Fruit fly (Drosophila melanogaster) whole organism, prepupa: ENCODE data around the gene CG34011.

Experiments used
- Blimp-1 ChIP-seq: fragments of 200-800 bp; sonication (Bioruptor generic); optimal IDR thresholded peaks from 3 replicates; lab custom pipeline; 2017; ENCODE audit warnings: missing biosample characterization, missing genetic modification characterization, mild to moderate bottlenecking, moderate library complexity, missing genetic modification reagents
- CG10631 ChIP-seq: fragments of 200-800 bp; sonication (Bioruptor generic); optimal IDR thresholded peaks from 2 replicates; lab custom pipeline; 2016; ENCODE audit warnings: missing biosample characterization, missing genetic modification characterization
- CG10669 ChIP-seq: fragments of 200-800 bp; sonication (Bioruptor generic); optimal IDR thresholded peaks from 3 replicates; lab custom pipeline; 2018; ENCODE audit warnings: missing biosample characterization, mild to moderate bottlenecking, missing genetic modification characterization, moderate library complexity
- CG11294 ChIP-seq: fragments of 200-800 bp; sonication (Bioruptor generic); IDR thresholded peaks from 2 replicates; pipeline ENCODE4 v1.3.6; 2022; ENCODE audit warnings: missing biosample characterization, missing genetic modification characterization
- CG15336 ChIP-seq: fragments of 200-800 bp; sonication (Bioruptor generic); IDR thresholded peaks from 2 replicates; pipeline ENCODE4 v1.3.6; 2022; ENCODE audit warnings: missing biosample characterization, missing genetic modification characterization
- CG1621 ChIP-seq: fragments of 200-800 bp; sonication (Bioruptor generic); optimal IDR thresholded peaks from 3 replicates; lab custom pipeline; 2018; ENCODE audit warnings: missing biosample characterization, mild to moderate bottlenecking, missing genetic modification characterization
- CG16779 ChIP-seq: fragments of 200-800 bp; sonication (Bioruptor generic); optimal IDR thresholded peaks from 3 replicates; lab custom pipeline; 2017; ENCODE audit warnings: missing biosample characterization, mild to moderate bottlenecking, missing genetic modification characterization
- CG3032 ChIP-seq: fragments of 200-800 bp; optimal IDR thresholded peaks from 2 replicates; lab custom pipeline; 2019; ENCODE audit warnings: missing biosample characterization, mild to moderate bottlenecking, missing genetic modification characterization, moderate library complexity
- CG32006 ChIP-seq: fragments of 200-800 bp; sonication (Bioruptor generic); optimal IDR thresholded peaks from 3 replicates; lab custom pipeline; 2017; ENCODE audit warnings: missing biosample characterization, mild to moderate bottlenecking, missing genetic modification characterization
- CG34406 ChIP-seq: fragments of 200-800 bp; sonication (Bioruptor generic); optimal IDR thresholded peaks from 3 replicates; lab custom pipeline; 2016; ENCODE audit warnings: missing biosample characterization, missing genetic modification characterization
- CG3919 ChIP-seq: fragments of 200-800 bp; sonication (Bioruptor generic); optimal IDR thresholded peaks from 3 replicates; lab custom pipeline; 2016; ENCODE audit warnings: missing biosample characterization, missing genetic modification characterization
- CG6163 ChIP-seq: fragments of 200-800 bp; sonication (Bioruptor generic); IDR thresholded peaks from 3 replicates; pipeline ENCODE4 v1.3.6; 2022; ENCODE audit warnings: missing biosample characterization, missing genetic modification characterization
- CG6792 ChIP-seq: fragments of 200-800 bp; sonication (Bioruptor generic); optimal IDR thresholded peaks from 3 replicates; lab custom pipeline; 2016; ENCODE audit warnings: missing biosample characterization, missing genetic modification characterization
- CG6808 ChIP-seq: fragments of 200-800 bp; sonication (Bioruptor generic); optimal IDR thresholded peaks from 3 replicates; lab custom pipeline; 2017; ENCODE audit warnings: missing biosample characterization, missing genetic modification characterization, mild to moderate bottlenecking, moderate library complexity, missing genetic modification reagents
- CG8119 ChIP-seq: fragments of 200-800 bp; sonication (Bioruptor generic); IDR thresholded peaks from 3 replicates; pipeline ENCODE4 v1.3.6; 2022; ENCODE audit warnings: missing biosample characterization, missing genetic modification characterization
- CG8632 ChIP-seq: fragments of 200-800 bp; sonication (Bioruptor generic); optimal IDR thresholded peaks from 3 replicates; lab custom pipeline; 2016; ENCODE audit warnings: missing biosample characterization, missing genetic modification characterization
- CG9139 ChIP-seq: fragments of 200-800 bp; sonication (Bioruptor generic); optimal IDR thresholded peaks from 3 replicates; lab custom pipeline; 2017; ENCODE audit warnings: missing biosample characterization, mild to moderate bottlenecking, missing genetic modification characterization
- Eip75B ChIP-seq: fragments of 200-800 bp; sonication (Bioruptor generic); optimal IDR thresholded peaks from 3 replicates; lab custom pipeline; 2016; ENCODE audit warnings: missing biosample characterization, missing genetic modification characterization
- Eip78C ChIP-seq: fragments of 200-800 bp; sonication (Bioruptor generic); peaks from one replicate; lab custom pipeline; 2016; ENCODE audit warnings: missing biosample characterization, missing genetic modification characterization
- Eip93F ChIP-seq: fragments of 200-800 bp; sonication (Bioruptor generic); optimal IDR thresholded peaks from 2 replicates; lab custom pipeline; 2016; ENCODE audit warnings: missing biosample characterization, mild to moderate bottlenecking, missing genetic modification characterization
- Ets21C ChIP-seq: fragments of 200-800 bp; sonication (Bioruptor generic); optimal IDR thresholded peaks from 3 replicates; lab custom pipeline; 2016; ENCODE audit warnings: missing biosample characterization, missing genetic modification characterization
- Lpt ChIP-seq: fragments of 200-800 bp; sonication (Bioruptor generic); optimal IDR thresholded peaks from 3 replicates; lab custom pipeline; 2016; ENCODE audit warnings: missing biosample characterization, missing genetic modification characterization
- Met ChIP-seq: fragments of 200-800 bp; sonication (Bioruptor generic); optimal IDR thresholded peaks from 3 replicates; lab custom pipeline; 2016; ENCODE audit warnings: missing biosample characterization, missing genetic modification characterization
- OdsH ChIP-seq: fragments of 200-800 bp; sonication (Bioruptor generic); optimal IDR thresholded peaks from 3 replicates; lab custom pipeline; 2016; ENCODE audit warnings: missing biosample characterization, missing genetic modification characterization
- Smox ChIP-seq: fragments of 200-800 bp; sonication (Bioruptor generic); optimal IDR thresholded peaks from 3 replicates; lab custom pipeline; 2016; ENCODE audit warnings: missing biosample characterization, missing genetic modification characterization
- Sox14 ChIP-seq: fragments of 200-800 bp; sonication (Bioruptor generic); optimal IDR thresholded peaks from 3 replicates; lab custom pipeline; 2016; ENCODE audit warnings: missing biosample characterization, missing genetic modification characterization
- achi ChIP-seq: fragments of 200-800 bp; sonication (Bioruptor generic); optimal IDR thresholded peaks from 3 replicates; lab custom pipeline; 2016; ENCODE audit warnings: missing biosample characterization, missing genetic modification characterization
- acj6 ChIP-seq: fragments of 200-800 bp; sonication (Bioruptor generic); optimal IDR thresholded peaks from 3 replicates; lab custom pipeline; 2016; ENCODE audit warnings: missing biosample characterization, missing genetic modification characterization
- cyc ChIP-seq: fragments of 200-800 bp; sonication (Bioruptor generic); optimal IDR thresholded peaks from 3 replicates; lab custom pipeline; 2016; ENCODE audit warnings: missing biosample characterization, missing genetic modification characterization
- dac ChIP-seq: fragments of 200-800 bp; sonication (Bioruptor generic); optimal IDR thresholded peaks from 2 replicates; lab custom pipeline; 2017; ENCODE audit warnings: missing biosample characterization, mild to moderate bottlenecking, missing genetic modification characterization
- dsx ChIP-seq: fragments of 200-800 bp; optimal IDR thresholded peaks from 3 replicates; lab custom pipeline; 2019; ENCODE audit warnings: missing biosample characterization, mild to moderate bottlenecking, missing genetic modification characterization, moderate library complexity; ENCODE audit not compliant: poor library complexity, severe bottlenecking
- eg ChIP-seq: fragments of 200-800 bp; sonication (Bioruptor generic); IDR thresholded peaks from 3 replicates; pipeline ENCODE4 v1.3.6; 2022; ENCODE audit warnings: missing biosample characterization, missing genetic modification characterization
- esn ChIP-seq: fragments of 200-800 bp; sonication (Bioruptor generic); optimal IDR thresholded peaks from 2 replicates; lab custom pipeline; 2016; ENCODE audit warnings: missing biosample characterization, mild to moderate bottlenecking, missing genetic modification characterization, moderate library complexity
- fd59A ChIP-seq: fragments of 200-800 bp; sonication (Bioruptor generic); optimal IDR thresholded peaks from 2 replicates; lab custom pipeline; 2017; ENCODE audit warnings: missing biosample characterization, mild to moderate bottlenecking, missing genetic modification characterization, missing genetic modification reagents
- fd85E ChIP-seq: fragments of 200-800 bp; sonication (Bioruptor generic); optimal IDR thresholded peaks from 3 replicates; lab custom pipeline; 2016; ENCODE audit warnings: missing biosample characterization, missing genetic modification characterization
- net ChIP-seq: fragments of 200-800 bp; sonication (Bioruptor generic); optimal IDR thresholded peaks from 3 replicates; lab custom pipeline; 2016; ENCODE audit warnings: missing biosample characterization, missing genetic modification characterization
- pdm3 ChIP-seq: fragments of 200-800 bp; sonication (Bioruptor generic); optimal IDR thresholded peaks from 3 replicates; lab custom pipeline; 2016; ENCODE audit warnings: missing biosample characterization, missing genetic modification characterization
- salr ChIP-seq, 2 experiments: fragments of 200-800 bp; sonication (Bioruptor generic); optimal IDR thresholded peaks; 3 replicates each; lab custom pipeline; 2016 to 2018; ENCODE audit warnings: missing biosample characterization in 2 of 2, missing genetic modification characterization in 2 of 2, mild to moderate bottlenecking in 1 of 2
- ss ChIP-seq, 2 experiments: fragments of 200-800 bp; sonication (Bioruptor generic); optimal IDR thresholded peaks; 2 replicates in 1 of 2; 3 replicates in 1 of 2; lab custom pipeline; 2017 to 2018; ENCODE audit warnings: mild to moderate bottlenecking in 2 of 2, missing biosample characterization in 2 of 2, missing genetic modification characterization in 2 of 2, moderate library complexity in 1 of 2
- svp ChIP-seq: fragments of 200-800 bp; sonication (Bioruptor generic); peaks from one replicate; lab custom pipeline; 2016; ENCODE audit warnings: missing biosample characterization, missing genetic modification characterization
- topi ChIP-seq: fragments of 200-800 bp; sonication (Bioruptor generic); optimal IDR thresholded peaks from 3 replicates; lab custom pipeline; 2016; ENCODE audit warnings: missing biosample characterization, missing genetic modification characterization

CG34011 gene

dm6 chr2L:5740740-5741139 lies 24.2 kb downstream of the CG34011 start (continued):
- TF ChIP-seq CG8119 (GFP tag; lab: Robert Waterston, UW) (peak; percentile 38; the same call in 2 of the 3 replicates), Lpt (GFP tag; lab: Kevin White, UChicago) (no peak), dac (no peak), dsx (GFP tag; lab: Kevin White, UChicago) (peak; percentile 12), net (GFP tag; lab: Kevin White, UChicago) (no peak), ss (GFP tag; optimal IDR thresholded peaks at IDR 0.05; lab: Kevin White, UChicago) (peak in 1 of 2 experiments; percentile 7), CG6163 (GFP tag; lab: Robert Waterston, UW) (peak; percentile 38; the same call in 1 of the 3 replicates), Sox14 (GFP tag; lab: Kevin White, UChicago) (no peak), cyc (GFP tag; lab: Kevin White, UChicago) (no peak), Eip78C (peak; percentile 42), CG3919 (peak; percentile 19), Eip75B (GFP tag; lab: Kevin White, UChicago) (no peak)

dm6 chr2L:5741144-5741543 lies 24.6 kb downstream of the CG34011 start, which contains the start of gene CG11147:
TSS of gene CG11147 (minus strand) at chr2L:5741244.
- TF ChIP-seq topi (GFP tag; lab: Kevin White, UChicago) (no peak), CG10669 (GFP tag; lab: Kevin White, UChicago) (no peak), Smox (no peak), achi (no peak), CG11294 (GFP tag; lab: Robert Waterston, UW) (no peak), CG16779 (tag; lab: Kevin White, UChicago) (no peak), CG3032 (tag; lab: Kevin White, UChicago) (no peak), Met (no peak), pdm3 (GFP tag; lab: Kevin White, UChicago) (no peak), CG6808 (GFP tag; lab: Kevin White, UChicago) (no peak), Blimp-1 (no peak), eg (no peak), CG6792 (GFP tag; lab: Kevin White, UChicago) (no peak), esn (GFP tag; lab: Kevin White, UChicago) (no peak), fd59A (no peak), ss (GFP tag; optimal IDR thresholded peaks at IDR 0.05; lab: Kevin White, UChicago) (no peak)

- TF ChIP-seq fd85E (no peak), svp (GFP tag; lab: Kevin White, UChicago) (no peak), CG11294 (GFP tag; lab: Robert Waterston, UW) (no peak), net (GFP tag; lab: Kevin White, UChicago) (no peak), salr (GFP tag; optimal IDR thresholded peaks at IDR 0.05; lab: Kevin White, UChicago) (no peak), Blimp-1 (no peak), Sox14 (GFP tag; lab: Kevin White, UChicago) (no peak), achi (no peak), CG6792 (GFP tag; lab: Kevin White, UChicago) (no peak), CG16779 (tag; lab: Kevin White, UChicago) (no peak), Met (no peak), CG6163 (GFP tag; lab: Robert Waterston, UW) (no peak), Smox (no peak), CG10669 (GFP tag; lab: Kevin White, UChicago) (no peak), Ets21C (GFP tag; lab: Kevin White, UChicago) (no peak), CG10631 (GFP tag; lab: Kevin White, UChicago) (no peak)
Observed at dm6 chr2L:5742437-5742836, 25.9 kb downstream of the CG34011 start.

- TF ChIP-seq achi: peak; percentile 28
- peak; percentile 3 for TF ChIP-seq Sox14 (GFP tag; lab: Kevin White, UChicago)
- peak; percentile 57; the same call in 2 of the 3 replicates for TF ChIP-seq eg
- no peak for TF ChIP-seq CG9139 (GFP tag; lab: Kevin White, UChicago)
- TF ChIP-seq CG10669 (GFP tag; lab: Kevin White, UChicago): peak; percentile 9
- peak; percentile 18 for TF ChIP-seq CG8632 (GFP tag; lab: Kevin White, UChicago)
- TF ChIP-seq dsx (GFP tag; lab: Kevin White, UChicago): no peak
- TF ChIP-seq dac: no peak
- peak; percentile 38 for TF ChIP-seq net (GFP tag; lab: Kevin White, UChicago)
- peak; percentile 22 for TF ChIP-seq CG10631 (GFP tag; lab: Kevin White, UChicago)
- TF ChIP-seq Met: peak; percentile 28
- TF ChIP-seq CG15336: peak; percentile 52
- peak; percentile 88 for TF ChIP-seq Eip78C
- TF ChIP-seq CG32006 (GFP tag; lab: Kevin White, UChicago): peak; percentile 52
- TF ChIP-seq OdsH: peak; percentile 50
- no peak for TF ChIP-seq CG11294 (GFP tag; lab: Robert Waterston, UW)
- no peak for TF ChIP-seq CG1621 (tag; lab: Kevin White, UChicago)
- no peak for TF ChIP-seq CG6792 (GFP tag; lab: Kevin White, UChicago)
- peak; percentile 49 for TF ChIP-seq esn (GFP tag; lab: Kevin White, UChicago)
- TF ChIP-seq Eip93F (GFP tag; lab: Kevin White, UChicago): no peak
- TF ChIP-seq cyc (GFP tag; lab: Kevin White, UChicago): peak; percentile 8
- TF ChIP-seq Smox: peak; percentile 40
- peak; percentile 54 for TF ChIP-seq CG34406
- TF ChIP-seq acj6 (GFP tag; lab: Kevin White, UChicago): peak; percentile 5
- no peak for TF ChIP-seq CG6808 (GFP tag; lab: Kevin White, UChicago)
Observed at dm6 chr2L:5743537-5744148, 27.1 kb downstream of the CG34011 start.
